Worm (Caenorhabditis elegans) whole organism, young adult: ENCODE results near the gene gcy-27.

ENCODE experiments used
- B0019.2 ChIP-seq: fragments of 200-800 bp; sonication (Bioruptor generic); conservative IDR thresholded peaks from 2 replicates; pipeline ENCODE4 v1.3.6; 2022; ENCODE audit warnings: missing genetic modification reagents, missing genetic modification characterization, missing compliant biosample characterization
- B0336.3 ChIP-seq: fragments of 200-800 bp; sonication (Bioruptor generic); IDR thresholded peaks from 2 replicates; pipeline ENCODE4 v1.3.6; 2022; ENCODE audit warnings: missing genetic modification characterization, missing compliant biosample characterization
- F37B4.10 ChIP-seq: fragments of 200-800 bp; sonication (Bioruptor generic); IDR thresholded peaks from 2 replicates; pipeline ENCODE4 v1.3.6; 2022; ENCODE audit warnings: missing genetic modification characterization, missing compliant biosample characterization
- F57A8.1 ChIP-seq: fragments of 200-800 bp; sonication (Bioruptor generic); optimal IDR thresholded peaks from 2 replicates; lab custom pipeline; 2018; ENCODE audit warnings: mild to moderate bottlenecking, missing genetic modification characterization, moderate library complexity, missing compliant biosample characterization
- F57C9.4 ChIP-seq: sonication (generic microtip); optimal IDR thresholded peaks from 2 replicates; lab custom pipeline; 2017; ENCODE audit warnings: mild to moderate bottlenecking, missing genetic modification characterization, missing compliant biosample characterization
- Y53G8AR.9 ChIP-seq: fragments of 200-800 bp; sonication (Bioruptor generic); conservative IDR thresholded peaks from 2 replicates; pipeline ENCODE4 v1.3.6; 2022; ENCODE audit warnings: missing genetic modification reagents, missing genetic modification characterization, missing compliant biosample characterization
- ZK185.1 ChIP-seq: sonication (generic microtip); optimal IDR thresholded peaks from 2 replicates; lab custom pipeline; 2016; ENCODE audit warnings: mild to moderate bottlenecking, missing genetic modification characterization, missing compliant biosample characterization; ENCODE audit not compliant: poor library complexity, severe bottlenecking
- akir-1 ChIP-seq: fragments of 200-800 bp; sonication (Bioruptor generic); optimal IDR thresholded peaks from 2 replicates; lab custom pipeline; 2018; ENCODE audit warnings: mild to moderate bottlenecking, missing genetic modification characterization, moderate library complexity, missing compliant biosample characterization
- ama-1 ChIP-seq, 3 experiments: fragments of 150-350 bp in 1 of 3; sonication (generic microtip) in 2 of 3; optimal IDR thresholded peaks; 2 replicates each; lab custom pipeline; 2014 to 2018; ENCODE audit warnings: missing biosample characterization in 2 of 3, missing genetic modification characterization in 2 of 3, missing genetic modification reagents in 2 of 3
- attf-6 ChIP-seq: fragments of 200-800 bp; sonication (Bioruptor generic); IDR thresholded peaks from 2 replicates; pipeline ENCODE4 v1.3.6; 2022; ENCODE audit warnings: missing genetic modification reagents, missing genetic modification characterization, missing compliant biosample characterization
- bed-2 ChIP-seq: fragments of 200-800 bp; sonication (Bioruptor generic); IDR thresholded peaks from 2 replicates; pipeline ENCODE4 v1.3.6; 2022; ENCODE audit warnings: missing genetic modification reagents, missing genetic modification characterization, missing compliant biosample characterization
- ccch-3 ChIP-seq: fragments of 200-800 bp; sonication (Bioruptor generic); optimal IDR thresholded peaks from 2 replicates; lab custom pipeline; 2018; ENCODE audit warnings: mild to moderate bottlenecking, missing genetic modification characterization, missing compliant biosample characterization
- cebp-1 ChIP-seq, 2 experiments: fragments of 200-800 bp in 1 of 2; sonication (Bioruptor generic) in 1 of 2; sonication (generic microtip) in 1 of 2; IDR thresholded peaks in 1 of 2; optimal IDR thresholded peaks in 1 of 2; 2 replicates each; pipeline versions ENCODE4 v1.3.6 to Lab custom; 2017 to 2022; ENCODE audit warnings: missing compliant biosample characterization in 2 of 2, missing genetic modification characterization in 2 of 2, mild to moderate bottlenecking in 1 of 2, missing genetic modification reagents in 1 of 2, moderate library complexity in 1 of 2
- ceh-58 ChIP-seq: fragments of 200-800 bp; sonication (Bioruptor generic); IDR thresholded peaks from 2 replicates; pipeline ENCODE4 v1.3.6; 2022; ENCODE audit warnings: missing genetic modification characterization, missing compliant biosample characterization
- chd-7 ChIP-seq: sonication (generic microtip); optimal IDR thresholded peaks from 2 replicates; lab custom pipeline; 2016; ENCODE audit warnings: mild to moderate bottlenecking, missing genetic modification characterization, moderate library complexity, missing compliant biosample characterization
- die-1 ChIP-seq: sonication (generic microtip); optimal IDR thresholded peaks from 2 replicates; lab custom pipeline; 2016; ENCODE audit warnings: missing genotype, mild to moderate bottlenecking, missing genetic modification characterization, missing compliant biosample characterization
- dpl-1 ChIP-seq: fragments of 150-350 bp; optimal IDR thresholded peaks from 2 replicates; lab custom pipeline; 2014; ENCODE audit warnings: missing biosample characterization, missing genetic modification reagents, missing genetic modification characterization
- egl-44 ChIP-seq: fragments of 200-800 bp; sonication (Bioruptor generic); IDR thresholded peaks from 2 replicates; pipeline ENCODE4 v1.3.6; 2022; ENCODE audit warnings: missing genetic modification reagents, missing genetic modification characterization, missing compliant biosample characterization
- hlh-26 ChIP-seq: fragments of 200-800 bp; sonication (Bioruptor generic); conservative IDR thresholded peaks from 2 replicates; pipeline ENCODE4 v1.3.6; 2022; ENCODE audit warnings: missing genetic modification reagents, missing genetic modification characterization, missing compliant biosample characterization
- hmg-1.2 ChIP-seq: fragments of 200-800 bp; sonication (Bioruptor generic); IDR thresholded peaks from 2 replicates; pipeline ENCODE4 v1.3.6; 2022; ENCODE audit warnings: missing genetic modification reagents, missing genetic modification characterization, missing compliant biosample characterization
- hmg-20 ChIP-seq: fragments of 200-800 bp; sonication (Bioruptor generic); IDR thresholded peaks from 2 replicates; pipeline ENCODE4 v1.3.6; 2022; ENCODE audit warnings: missing genetic modification reagents, missing genetic modification characterization, missing compliant biosample characterization
- hrde-1 ChIP-seq: sonication (generic microtip); optimal IDR thresholded peaks from 2 replicates; lab custom pipeline; 2016; ENCODE audit warnings: missing genetic modification characterization, mild to moderate bottlenecking, missing compliant biosample characterization, moderate library complexity, missing genotype, missing genetic modification reagents, borderline replicate concordance
- lag-1 ChIP-seq: fragments of 200-800 bp; sonication (Bioruptor generic); IDR thresholded peaks from 2 replicates; pipeline ENCODE4 v1.3.6; 2022; ENCODE audit warnings: missing genetic modification reagents, missing genetic modification characterization, missing compliant biosample characterization
- let-526 ChIP-seq: fragments of 200-800 bp; sonication (Bioruptor generic); IDR thresholded peaks from 2 replicates; pipeline ENCODE4 v1.3.6; 2022; ENCODE audit warnings: missing genetic modification reagents, missing genetic modification characterization, missing compliant biosample characterization
- lin-35 ChIP-seq, 3 experiments: fragments of 150-350 bp in 2 of 3; sonication (generic microtip) in 1 of 3; optimal IDR thresholded peaks; 2 replicates each; lab custom pipeline; 2014 to 2018; ENCODE audit warnings: missing biosample characterization in 3 of 3, missing genetic modification characterization in 3 of 3, missing genetic modification reagents in 3 of 3
- lin-40 ChIP-seq: sonication (generic microtip); optimal IDR thresholded peaks from 2 replicates; lab custom pipeline; 2016; ENCODE audit warnings: missing genetic modification characterization, mild to moderate bottlenecking, missing compliant biosample characterization, missing genotype, missing genetic modification reagents
- lir-1 ChIP-seq: fragments of 200-800 bp; sonication (Bioruptor generic); conservative IDR thresholded peaks from 2 replicates; pipeline ENCODE4 v1.3.6; 2022; ENCODE audit warnings: missing genetic modification reagents, missing genetic modification characterization, missing compliant biosample characterization
- lsl-1 ChIP-seq: fragments of 200-800 bp; sonication (Bioruptor generic); optimal IDR thresholded peaks from 2 replicates; lab custom pipeline; 2018; ENCODE audit warnings: mild to moderate bottlenecking, missing genetic modification characterization, moderate library complexity, missing compliant biosample characterization
- nfya-1 ChIP-seq: sonication (generic microtip); optimal IDR thresholded peaks from 2 replicates; lab custom pipeline; 2017; ENCODE audit warnings: antibody characterized with exemption, missing compliant biosample characterization, missing genetic modification characterization, borderline replicate concordance; ENCODE audit not compliant: insufficient read depth
- nfyb-1 ChIP-seq: fragments of 200-800 bp; sonication (Bioruptor generic); IDR thresholded peaks from 2 replicates; pipeline ENCODE4 v1.3.6; 2022; ENCODE audit warnings: missing genetic modification reagents, missing genetic modification characterization, missing compliant biosample characterization
- nhr-80 ChIP-seq: sonication (generic microtip); optimal IDR thresholded peaks from 2 replicates; lab custom pipeline; 2016; ENCODE audit warnings: missing genetic modification characterization, missing compliant biosample characterization
- nhr-90 ChIP-seq: sonication (generic microtip); optimal IDR thresholded peaks from 2 replicates; lab custom pipeline; 2016; ENCODE audit warnings: missing genotype, mild to moderate bottlenecking, missing genetic modification characterization, missing compliant biosample characterization
- rcor-1 ChIP-seq: fragments of 200-800 bp; sonication (Bioruptor generic); IDR thresholded peaks from 2 replicates; pipeline ENCODE4 v1.3.6; 2022; ENCODE audit warnings: missing genetic modification reagents, missing genetic modification characterization, missing compliant biosample characterization
- repo-1 ChIP-seq: sonication (generic microtip); optimal IDR thresholded peaks from 2 replicates; lab custom pipeline; 2017; ENCODE audit warnings: mild to moderate bottlenecking, missing genetic modification characterization, missing compliant biosample characterization
- rpc-1 ChIP-seq, 2 experiments: fragments of 150-350 bp in 1 of 2; sonication (generic microtip) in 1 of 2; optimal IDR thresholded peaks; 2 replicates each; lab custom pipeline; 2014 to 2018; ENCODE audit warnings: missing biosample characterization in 1 of 2, missing genetic modification characterization in 1 of 2, missing genetic modification reagents in 1 of 2, missing genotype in 1 of 2
- sdz-38 ChIP-seq: sonication (generic microtip); optimal IDR thresholded peaks from 2 replicates; lab custom pipeline; 2016; ENCODE audit warnings: missing genotype, missing genetic modification characterization, missing compliant biosample characterization
- sea-2 ChIP-seq: fragments of 200-800 bp; sonication (Bioruptor generic); IDR thresholded peaks from 2 replicates; pipeline ENCODE4 v1.3.6; 2022; ENCODE audit warnings: missing genetic modification characterization, missing compliant biosample characterization
- snpc-1.3 ChIP-seq: sonication (generic microtip); optimal IDR thresholded peaks from 2 replicates; lab custom pipeline; 2017; ENCODE audit warnings: missing genetic modification characterization, mild to moderate bottlenecking, missing compliant biosample characterization, antibody characterized with exemption, moderate library complexity, missing genotype, missing genetic modification reagents; ENCODE audit not compliant: insufficient read depth
- snpc-4 ChIP-seq, 5 experiments: fragments of 150-350 bp in 1 of 5; sonication (generic microtip) in 4 of 5; optimal IDR thresholded peaks; 2 replicates each; lab custom pipeline; 2014 to 2018; ENCODE audit warnings: missing genetic modification characterization in 5 of 5, missing biosample characterization in 3 of 5, antibody characterized with exemption in 2 of 5, mild to moderate bottlenecking in 2 of 5, missing compliant biosample characterization in 2 of 5, missing genotype in 2 of 5, moderate library complexity in 2 of 5, missing genetic modification reagents in 1 of 5
- sptf-2 ChIP-seq: fragments of 200-800 bp; sonication (Bioruptor generic); optimal IDR thresholded peaks from 2 replicates; lab custom pipeline; 2018; ENCODE audit warnings: mild to moderate bottlenecking, missing genetic modification characterization, missing compliant biosample characterization
- tbx-9 ChIP-seq: sonication (generic microtip); optimal IDR thresholded peaks from 2 replicates; lab custom pipeline; 2016; ENCODE audit warnings: borderline replicate concordance, missing genetic modification characterization, inconsistent platforms, missing compliant biosample characterization
- tlf-1 ChIP-seq: fragments of 200-800 bp; sonication (Bioruptor generic); optimal IDR thresholded peaks from 2 replicates; lab custom pipeline; 2018; ENCODE audit warnings: mild to moderate bottlenecking, missing genetic modification characterization, missing compliant biosample characterization
- unc-130 ChIP-seq: sonication (generic microtip); optimal IDR thresholded peaks from 2 replicates; lab custom pipeline; 2016; ENCODE audit warnings: missing genetic modification reagents, missing genetic modification characterization, missing compliant biosample characterization
- ztf-18 ChIP-seq: sonication (generic microtip); optimal IDR thresholded peaks from 2 replicates; lab custom pipeline; 2016; ENCODE audit warnings: missing genotype, mild to moderate bottlenecking, missing genetic modification characterization, missing compliant biosample characterization
- ztf-26 ChIP-seq: sonication (generic microtip); optimal IDR thresholded peaks from 2 replicates; lab custom pipeline; 2017; ENCODE audit warnings: missing genetic modification characterization, missing compliant biosample characterization
- ztf-3 ChIP-seq: fragments of 200-800 bp; sonication (Bioruptor generic); optimal IDR thresholded peaks from 2 replicates; lab custom pipeline; 2018; ENCODE audit warnings: mild to moderate bottlenecking, missing genetic modification characterization, missing compliant biosample characterization

gcy-27 gene

DNA sequence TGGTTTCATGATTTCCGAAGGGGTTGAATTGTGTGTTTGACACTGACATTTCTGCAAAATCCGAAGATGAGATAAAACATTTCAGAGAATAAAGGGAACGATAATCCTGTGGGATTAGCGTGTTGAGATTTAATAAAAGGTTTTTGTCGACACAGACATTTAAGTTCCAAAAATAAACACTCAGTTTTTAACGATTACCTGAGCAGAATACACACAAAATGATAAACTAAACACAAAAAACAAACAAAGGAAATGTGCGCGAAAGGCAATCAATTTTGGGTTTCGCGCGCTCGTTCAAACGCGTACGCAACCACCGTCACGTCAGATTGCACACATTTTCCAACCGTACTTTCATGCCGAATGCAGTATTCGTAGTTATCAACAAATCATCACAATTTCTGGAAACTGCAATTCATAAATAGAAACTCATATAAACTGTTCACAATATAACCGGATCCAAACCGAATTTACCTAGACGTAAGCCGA, 24.8 kb upstream of the gcy-27 start, which contains the start of gene rif-1.1 (continued):
- TF ChIP-seq hrde-1 (tag; lab: Kevin White, UChicago) (no peak), hmg-1.2 (GFP tag; lab: Robert Waterston, UW) (peak; percentile 45; the same call in 1 of the 2 replicates), nhr-80 (tag; lab: Kevin White, UChicago) (peak; percentile 1), lsl-1 (GFP tag; lab: Kevin White, UChicago) (peak; percentile 83), lin-35 (GFP tag; optimal IDR thresholded peaks at IDR 0.05; lab: Kevin White, UChicago) (peak in 1 of 3 experiments; percentile 43), die-1 (no peak), nhr-90 (no peak), F37B4.10 (GFP tag; lab: Robert Waterston, UW) (no peak), F57C9.4 (tag; lab: Kevin White, UChicago) (no peak), chd-7 (tag; lab: Kevin White, UChicago) (no peak), Y53G8AR.9 (GFP tag; lab: Robert Waterston, UW) (0 out of 2 replicates have a peak, but pooled peaks have one; percentile 61), ccch-3 (no peak), rpc-1 (optimal IDR thresholded peaks at IDR 0.05; lab: Kevin White, UChicago) (no peak), rpc-1 (tag; optimal IDR thresholded peaks at IDR 0.05; lab: Kevin White, UChicago) (no peak), sdz-38 (no peak), ama-1 (optimal IDR thresholded peaks at IDR 0.05; lab: Kevin White, UChicago) (no peak), ama-1 (GFP tag; optimal IDR thresholded peaks at IDR 0.05; lab: Kevin White, UChicago) (no peak), ZK185.1 (tag; lab: Kevin White, UChicago) (peak; percentile 8), ztf-3 (GFP tag; lab: Kevin White, UChicago) (no peak), bed-2 (GFP tag; lab: Robert Waterston, UW) (no peak), ceh-58 (GFP tag; lab: Robert Waterston, UW) (no peak), let-526 (GFP tag; lab: Robert Waterston, UW) (no peak), rcor-1 (GFP tag; lab: Robert Waterston, UW) (peak; percentile 48; the same call in 1 of the 2 replicates), dpl-1 (GFP tag; lab: Kevin White, UChicago) (peak; percentile 93), unc-130 (peak; percentile 56), repo-1 (tag; lab: Kevin White, UChicago) (no peak), lir-1 (0 out of 2 replicates have a peak, but pooled peaks have one; percentile 13), attf-6 (GFP tag; lab: Robert Waterston, UW) (peak; percentile 87), hlh-26 (GFP tag; lab: Robert Waterston, UW) (no peak), hmg-20 (GFP tag; lab: Robert Waterston, UW) (no peak), tbx-9 (tag; lab: Kevin White, UChicago) (no peak), snpc-1.3 (tag; lab: Kevin White, UChicago) (peak; percentile 7), tlf-1 (GFP tag; lab: Kevin White, UChicago) (no peak), sea-2 (GFP tag; lab: Robert Waterston, UW) (no peak), akir-1 (GFP tag; lab: Kevin White, UChicago) (no peak), B0336.3 (0 out of 2 replicates have a peak, but pooled peaks have one; percentile 25), sptf-2 (no peak), lag-1 (GFP tag; lab: Robert Waterston, UW) (no peak), nfya-1 (no peak), ztf-18 (no peak), nfyb-1 (GFP tag; lab: Robert Waterston, UW) (no peak), F57A8.1 (GFP tag; lab: Kevin White, UChicago) (no peak), ztf-26 (tag; lab: Kevin White, UChicago) (no peak), cebp-1 (GFP tag; IDR thresholded peaks at IDR 0.05; lab: Robert Waterston, UW) (no peak), cebp-1 (tag; optimal IDR thresholded peaks at IDR 0.05; lab: Kevin White, UChicago) (no peak), B0019.2 (GFP tag; lab: Robert Waterston, UW) (peak; percentile 64), lin-40 (no peak), snpc-4 (GFP tag; optimal IDR thresholded peaks at IDR 0.05; lab: Kevin White, UChicago) (peak; percentile 67), snpc-4 (tag; optimal IDR thresholded peaks at IDR 0.05; lab: Kevin White, UChicago) (peak in 3 of 4 experiments; percentile 54 to 89 (median 82)), egl-44 (GFP tag; lab: Robert Waterston, UW) (no peak)
